Worm (Caenorhabditis elegans): ENCODE results near the gene C49A9.3.
A peak's percentile ranks its signal among the peaks of the same experiment; 100 is the strongest.

The C49A9.3 gene

DNA sequence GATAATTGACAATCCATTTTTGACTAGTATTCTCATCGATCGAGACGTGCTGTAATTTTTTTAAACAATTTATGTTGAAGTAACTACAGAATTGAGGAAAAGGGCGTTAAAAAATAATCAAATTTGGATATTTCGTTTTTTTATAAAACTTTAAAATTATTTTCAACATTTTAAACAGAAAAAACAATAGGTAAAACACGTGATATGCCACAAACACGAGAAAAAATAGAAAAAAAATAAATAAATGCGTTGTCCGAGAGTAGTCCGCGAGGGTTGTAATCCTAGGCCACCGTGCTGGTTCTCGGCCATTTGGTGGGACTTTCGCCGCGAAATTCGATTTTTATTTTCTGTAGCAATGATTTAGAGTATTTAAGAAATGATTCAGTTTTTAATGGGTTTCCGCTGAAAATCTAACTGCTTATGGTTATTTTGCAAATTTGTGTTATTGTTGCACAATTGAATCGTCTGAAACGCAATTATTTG lies 15.6 kb upstream of the C49A9.3 start, which contains the start of gene C49A9.10 (continued):
- peak; percentile 73; the same call in 1 of the 2 replicates for TF ChIP-seq tra-1 (GFP tag; IDR thresholded peaks at IDR 0.05)
- no peak for TF ChIP-seq lin-29 (GFP tag; IDR thresholded peaks at IDR 0.05)
- peak; percentile 36 for TF ChIP-seq lin-13 (GFP tag; optimal IDR thresholded peaks at IDR 0.05)
- peak; percentile 74; the same call in 1 of the 2 replicates for TF ChIP-seq Y48G9A.11 (GFP tag; IDR thresholded peaks at IDR 0.05)
- peak; percentile 89 for TF ChIP-seq unc-130 (GFP tag; optimal IDR thresholded peaks at IDR 0.05)
- peak; percentile 83 for TF ChIP-seq dmd-9 (GFP tag; IDR thresholded peaks at IDR 0.05)
- peak; percentile 70 for TF ChIP-seq rbr-2 (tag; optimal IDR thresholded peaks at IDR 0.05)
- TF ChIP-seq zfp-2 (tag; optimal IDR thresholded peaks at IDR 0.05): no peak
- TF ChIP-seq nhr-102 (tag; optimal IDR thresholded peaks at IDR 0.05): peak; percentile 74
- TF ChIP-seq vab-7 (GFP tag; IDR thresholded peaks at IDR 0.05): no peak
- TF ChIP-seq Y75B8A.6 (GFP tag; IDR thresholded peaks at IDR 0.05): no peak
- TF ChIP-seq mep-1 (tag; optimal IDR thresholded peaks at IDR 0.05): peak; percentile 76
- TF ChIP-seq hif-1 (tag; optimal IDR thresholded peaks at IDR 0.05): peak in 1 of 2 experiments; percentile 92
- TF ChIP-seq snpc-1.2 (GFP tag; IDR thresholded peaks at IDR 0.05): peak; percentile 95
- TF ChIP-seq hmg-1.1 (GFP tag; IDR thresholded peaks at IDR 0.05): no peak
- no peak for TF ChIP-seq nhr-28 (tag; optimal IDR thresholded peaks at IDR 0.05)
- TF ChIP-seq ceh-32 (tag; optimal IDR thresholded peaks at IDR 0.05; ENCODE audit: poor library complexity): no peak
- TF ChIP-seq dpl-1 (GFP tag; optimal IDR thresholded peaks at IDR 0.05): peak; percentile 98
- peak in 1 of 2 experiments; percentile 13 for TF ChIP-seq unc-62 (GFP tag; optimal IDR thresholded peaks at IDR 0.05 in 1 of 2)
- TF ChIP-seq unc-62 (tag; optimal IDR thresholded peaks at IDR 0.05): no peak
- no peak for TF ChIP-seq fos-1 (tag; optimal IDR thresholded peaks at IDR 0.05)
- no peak for TF ChIP-seq ZK546.5 (tag; optimal IDR thresholded peaks at IDR 0.05)
- no peak for TF ChIP-seq gei-8 (GFP tag; optimal IDR thresholded peaks at IDR 0.05)
- TF ChIP-seq mxl-3 (GFP tag; optimal IDR thresholded peaks at IDR 0.05): no peak
- peak; percentile 59 for TF ChIP-seq F10B5.3 (tag; optimal IDR thresholded peaks at IDR 0.05)
- peak; percentile 55 for TF ChIP-seq ztf-7 (tag; optimal IDR thresholded peaks at IDR 0.05)
- TF ChIP-seq ceh-44 (GFP tag; IDR thresholded peaks at IDR 0.05): peak; percentile 52; the same call in 1 of the 2 replicates
- TF ChIP-seq madf-5 (GFP tag; IDR thresholded peaks at IDR 0.05): no peak
- TF ChIP-seq F49E8.2 (tag; optimal IDR thresholded peaks at IDR 0.05; ENCODE audit: borderline replicate concordance): peak; percentile 82
- TF ChIP-seq mes-2 (tag; optimal IDR thresholded peaks at IDR 0.05; ENCODE audit: poor library complexity, severe bottlenecking): peak; percentile 100
- TF ChIP-seq nhr-11 (tag; optimal IDR thresholded peaks at IDR 0.05): peak; percentile 3
- TF ChIP-seq F26F4.8 (GFP tag; conservative IDR thresholded peaks at IDR 0.05): no peak
- no peak for TF ChIP-seq pqm-1 (tag; optimal IDR thresholded peaks at IDR 0.05)
- no peak; the same call in 1 of the 2 replicates for TF ChIP-seq ceh-20 (GFP tag; IDR thresholded peaks at IDR 0.05)
- TF ChIP-seq nhr-42 (GFP tag; IDR thresholded peaks at IDR 0.05): no peak
- TF ChIP-seq R02D3.7 (tag; optimal IDR thresholded peaks at IDR 0.05): no peak
- TF ChIP-seq hlh-30 (tag; optimal IDR thresholded peaks at IDR 0.05; ENCODE audit: insufficient read depth): peak; percentile 77
- peak; percentile 71 for TF ChIP-seq mdt-29 (GFP tag; IDR thresholded peaks at IDR 0.05)
- TF ChIP-seq lim-7 (GFP tag; IDR thresholded peaks at IDR 0.05): no peak
- no peak for TF ChIP-seq unc-39 (tag; optimal IDR thresholded peaks at IDR 0.05)
- peak; percentile 73 for TF ChIP-seq dve-1 (tag; optimal IDR thresholded peaks at IDR 0.05; ENCODE audit: insufficient read depth)
- TF ChIP-seq nhr-77 (tag; optimal IDR thresholded peaks at IDR 0.05): peak; percentile 59
- peak; percentile 38 for TF ChIP-seq spr-1 (tag; optimal IDR thresholded peaks at IDR 0.05)
- no peak for TF ChIP-seq nhr-111 (GFP tag; optimal IDR thresholded peaks at IDR 0.05)
- no peak for TF ChIP-seq cey-2 (tag; optimal IDR thresholded peaks at IDR 0.05; ENCODE audit: borderline replicate concordance, insufficient read depth)
- TF ChIP-seq tag-97 (GFP tag; IDR thresholded peaks at IDR 0.05): no peak
- TF ChIP-seq pha-4 (GFP tag; IDR thresholded peaks at IDR 0.05): 0 out of 2 replicates have a peak, but pooled peaks have one; percentile 43
- TF ChIP-seq pha-4 (tag; optimal IDR thresholded peaks at IDR 0.05): peak; percentile 36
- peak in 1 of 2 experiments; percentile 89 for TF ChIP-seq lsy-2 (tag; optimal IDR thresholded peaks at IDR 0.05)
- no peak for TF ChIP-seq ceh-62 (tag; optimal IDR thresholded peaks at IDR 0.05)
- TF ChIP-seq Y105C5A.15 (GFP tag; IDR thresholded peaks at IDR 0.05): no peak
